Worm (Caenorhabditis elegans) whole organism, late embryonic: Measurements from ENCODE around the gene irld-56.
A peak's percentile ranks its signal among the peaks of the same experiment; 100 is the strongest.

ENCODE experiments used
- C08G9.2 ChIP-seq: sonication (generic microtip); optimal IDR thresholded peaks from 2 replicates; lab custom pipeline; 2016; ENCODE audit warnings: mild to moderate bottlenecking, missing genetic modification characterization, moderate library complexity, missing compliant biosample characterization
- C38D4.7 ChIP-seq: fragments of 200-800 bp; sonication (Bioruptor generic); optimal IDR thresholded peaks from 2 replicates; lab custom pipeline; 2018; ENCODE audit warnings: mild to moderate bottlenecking, missing genetic modification characterization, moderate library complexity, missing compliant biosample characterization
- F13H6.1 ChIP-seq: sonication (generic microtip); optimal IDR thresholded peaks from 2 replicates; lab custom pipeline; 2016; ENCODE audit warnings: missing genetic modification characterization, missing compliant biosample characterization
- K09A11.1 ChIP-seq: sonication (generic microtip); optimal IDR thresholded peaks from 2 replicates; lab custom pipeline; 2017; ENCODE audit warnings: antibody characterized with exemption, mild to moderate bottlenecking, missing genetic modification characterization, missing compliant biosample characterization; ENCODE audit not compliant: insufficient read depth
- T23F11.4 ChIP-seq: fragments of 200-800 bp; sonication (Bioruptor generic); optimal IDR thresholded peaks from 2 replicates; lab custom pipeline; 2018; ENCODE audit warnings: mild to moderate bottlenecking, missing genetic modification characterization, missing compliant biosample characterization
- ahr-1 ChIP-seq: sonication (generic microtip); optimal IDR thresholded peaks from 2 replicates; lab custom pipeline; 2016; ENCODE audit warnings: missing genetic modification characterization, missing compliant biosample characterization
- ama-1 ChIP-seq: fragments of 150-350 bp; optimal IDR thresholded peaks from 2 replicates; lab custom pipeline; 2014
- ceh-18 ChIP-seq: sonication (generic microtip); optimal IDR thresholded peaks from 2 replicates; lab custom pipeline; 2016; ENCODE audit warnings: missing genetic modification characterization, missing compliant biosample characterization
- ceh-19 ChIP-seq: fragments of 200-800 bp; sonication (Bioruptor generic); optimal IDR thresholded peaks from 2 replicates; lab custom pipeline; 2018; ENCODE audit warnings: mild to moderate bottlenecking, missing genetic modification characterization, missing compliant biosample characterization
- ceh-2 ChIP-seq: sonication (generic microtip); optimal IDR thresholded peaks from 2 replicates; lab custom pipeline; 2016; ENCODE audit warnings: missing genotype, missing genetic modification characterization, missing compliant biosample characterization
- ceh-24 ChIP-seq: sonication (generic microtip); optimal IDR thresholded peaks from 2 replicates; lab custom pipeline; 2016; ENCODE audit warnings: mild to moderate bottlenecking, missing genetic modification characterization, missing compliant biosample characterization
- ceh-30 ChIP-seq: fragments of 150-350 bp; optimal IDR thresholded peaks from 2 replicates; lab custom pipeline; 2014; ENCODE audit warnings: missing biosample characterization, missing genetic modification characterization
- ceh-45 ChIP-seq: fragments of 200-800 bp; sonication (Bioruptor generic); IDR thresholded peaks from 2 replicates; pipeline ENCODE4 v1.3.6; 2022; ENCODE audit warnings: missing genetic modification reagents, missing genetic modification characterization, missing compliant biosample characterization
- ceh-48 ChIP-seq: sonication (generic microtip); optimal IDR thresholded peaks from 2 replicates; lab custom pipeline; 2016; ENCODE audit warnings: missing genetic modification characterization, inconsistent platforms, missing compliant biosample characterization
- ceh-6 ChIP-seq: fragments of 200-800 bp; sonication (Bioruptor generic); optimal IDR thresholded peaks from 2 replicates; lab custom pipeline; 2018; ENCODE audit warnings: mild to moderate bottlenecking, missing genetic modification characterization, missing compliant biosample characterization
- ceh-9 ChIP-seq: sonication (generic microtip); optimal IDR thresholded peaks from 2 replicates; lab custom pipeline; 2016; ENCODE audit warnings: mild to moderate bottlenecking, missing genetic modification characterization, inconsistent platforms, missing compliant biosample characterization
- che-1 ChIP-seq: sonication (generic microtip); optimal IDR thresholded peaks from 2 replicates; lab custom pipeline; 2016; ENCODE audit warnings: mild to moderate bottlenecking, missing genetic modification characterization, missing compliant biosample characterization
- dmd-4 ChIP-seq: sonication (generic microtip); optimal IDR thresholded peaks from 2 replicates; lab custom pipeline; 2016; ENCODE audit warnings: borderline replicate concordance, missing genetic modification characterization, missing compliant biosample characterization
- dve-1 ChIP-seq: sonication (generic microtip); optimal IDR thresholded peaks from 2 replicates; lab custom pipeline; 2017; ENCODE audit warnings: antibody characterized with exemption, mild to moderate bottlenecking, missing genetic modification characterization, missing compliant biosample characterization
- elt-2 ChIP-seq: sonication (generic microtip); optimal IDR thresholded peaks from 2 replicates; lab custom pipeline; 2016; ENCODE audit warnings: missing genetic modification reagents, missing genetic modification characterization, missing compliant biosample characterization
- ets-4 ChIP-seq: sonication (generic microtip); optimal IDR thresholded peaks from 2 replicates; lab custom pipeline; 2016; ENCODE audit warnings: missing genetic modification characterization, missing compliant biosample characterization
- eyg-1 ChIP-seq: sonication (generic microtip); optimal IDR thresholded peaks from 2 replicates; lab custom pipeline; 2016; ENCODE audit warnings: missing genotype, missing genetic modification characterization, missing compliant biosample characterization
- fkh-10 ChIP-seq: fragments of 150-350 bp; optimal IDR thresholded peaks from 2 replicates; lab custom pipeline; 2014; ENCODE audit warnings: missing biosample characterization, missing genetic modification reagents, missing genetic modification characterization
- fkh-6 ChIP-seq: sonication (generic microtip); optimal IDR thresholded peaks from 2 replicates; lab custom pipeline; 2016; ENCODE audit warnings: missing genetic modification characterization, missing compliant biosample characterization
- gmeb-2 ChIP-seq: sonication (generic microtip); optimal IDR thresholded peaks from 2 replicates; lab custom pipeline; 2016; ENCODE audit warnings: missing genetic modification characterization, inconsistent platforms, missing compliant biosample characterization
- hlh-15 ChIP-seq: sonication (generic microtip); optimal IDR thresholded peaks from 2 replicates; lab custom pipeline; 2016; ENCODE audit warnings: missing genetic modification characterization, missing compliant biosample characterization
- hlh-30 ChIP-seq: sonication (generic microtip); optimal IDR thresholded peaks from 2 replicates; lab custom pipeline; 2017; ENCODE audit warnings: antibody characterized with exemption, missing genetic modification characterization, missing compliant biosample characterization; ENCODE audit not compliant: insufficient read depth
- hlh-8 ChIP-seq: sonication (generic microtip); optimal IDR thresholded peaks from 2 replicates; lab custom pipeline; 2016; ENCODE audit warnings: missing genotype, missing genetic modification characterization, missing compliant biosample characterization
- lim-6 ChIP-seq: sonication (generic microtip); optimal IDR thresholded peaks from 2 replicates; lab custom pipeline; 2016; ENCODE audit warnings: missing genetic modification characterization, missing compliant biosample characterization
- lin-11 ChIP-seq: fragments of 200-800 bp; sonication (Bioruptor generic); optimal IDR thresholded peaks from 2 replicates; lab custom pipeline; 2018; ENCODE audit warnings: mild to moderate bottlenecking, missing genetic modification characterization, missing compliant biosample characterization
- mec-3 ChIP-seq: sonication (generic microtip); optimal IDR thresholded peaks from 2 replicates; lab custom pipeline; 2016; ENCODE audit warnings: borderline replicate concordance, missing genetic modification characterization, missing compliant biosample characterization
- nfya-1 ChIP-seq: sonication (generic microtip); optimal IDR thresholded peaks from 2 replicates; lab custom pipeline; 2017; ENCODE audit warnings: missing genetic modification characterization, mild to moderate bottlenecking, missing compliant biosample characterization, antibody characterized with exemption, moderate library complexity
- nhr-11 ChIP-seq: fragments of 150-350 bp; optimal IDR thresholded peaks from 2 replicates; lab custom pipeline; 2014; ENCODE audit warnings: missing biosample characterization, missing genetic modification characterization
- pag-3 ChIP-seq: sonication (generic microtip); optimal IDR thresholded peaks from 2 replicates; lab custom pipeline; 2016; ENCODE audit warnings: missing compliant biosample characterization, missing genetic modification characterization, borderline replicate concordance
- pax-1 ChIP-seq: fragments of 150-350 bp; optimal IDR thresholded peaks from 2 replicates; lab custom pipeline; 2014; ENCODE audit warnings: missing biosample characterization, missing genetic modification characterization
- pha-4 ChIP-seq: fragments of 150-350 bp; optimal IDR thresholded peaks from 2 replicates; lab custom pipeline; 2018; ENCODE audit warnings: missing biosample characterization, missing genetic modification reagents, missing genetic modification characterization
- pqm-1 ChIP-seq: sonication (generic microtip); optimal IDR thresholded peaks from 2 replicates; lab custom pipeline; 2016; ENCODE audit warnings: missing genetic modification characterization, missing compliant biosample characterization
- pros-1 ChIP-seq: fragments of 150-350 bp; optimal IDR thresholded peaks from 2 replicates; lab custom pipeline; 2014; ENCODE audit warnings: missing biosample characterization, missing genetic modification reagents, missing genetic modification characterization
- rnt-1 ChIP-seq: sonication (generic microtip); optimal IDR thresholded peaks from 2 replicates; lab custom pipeline; 2016; ENCODE audit warnings: missing genetic modification characterization, missing compliant biosample characterization
- sdc-2 ChIP-seq: sonication (generic microtip); optimal IDR thresholded peaks from 2 replicates; lab custom pipeline; 2016; ENCODE audit warnings: missing genotype, missing genetic modification characterization, missing compliant biosample characterization
- sox-4 ChIP-seq: sonication (generic microtip); optimal IDR thresholded peaks from 2 replicates; lab custom pipeline; 2017; ENCODE audit warnings: mild to moderate bottlenecking, missing genetic modification characterization, inconsistent platforms, missing compliant biosample characterization
- syd-9 ChIP-seq: sonication (generic microtip); optimal IDR thresholded peaks from 2 replicates; lab custom pipeline; 2016; ENCODE audit warnings: mild to moderate bottlenecking, missing genetic modification characterization, moderate library complexity, missing compliant biosample characterization
- tbx-7 ChIP-seq: sonication (generic microtip); optimal IDR thresholded peaks from 2 replicates; lab custom pipeline; 2016; ENCODE audit warnings: missing genotype, missing genetic modification characterization, missing compliant biosample characterization
- unc-3 ChIP-seq, 2 experiments: fragments of 200-800 bp in 1 of 2; sonication (Bioruptor generic) in 1 of 2; sonication (generic microtip) in 1 of 2; conservative IDR thresholded peaks in 1 of 2; optimal IDR thresholded peaks in 1 of 2; 2 replicates each; pipeline versions ENCODE4 v1.3.6 to Lab custom; 2016 to 2022; ENCODE audit warnings: missing compliant biosample characterization in 2 of 2, missing genetic modification characterization in 2 of 2, missing genetic modification reagents in 1 of 2
- unc-42 ChIP-seq: sonication (generic microtip); optimal IDR thresholded peaks from 2 replicates; lab custom pipeline; 2016; ENCODE audit warnings: missing genotype, missing genetic modification characterization, missing compliant biosample characterization
- unc-55 ChIP-seq: sonication (generic microtip); optimal IDR thresholded peaks from 2 replicates; lab custom pipeline; 2017; ENCODE audit warnings: missing biosample characterization, missing genetic modification reagents, missing genetic modification characterization
- zip-5 ChIP-seq: sonication (generic microtip); optimal IDR thresholded peaks from 2 replicates; lab custom pipeline; 2016; ENCODE audit warnings: missing genetic modification characterization, missing compliant biosample characterization
- ztf-16 ChIP-seq: sonication (generic microtip); optimal IDR thresholded peaks from 2 replicates; lab custom pipeline; 2017; ENCODE audit warnings: missing genetic modification characterization, missing compliant biosample characterization

Gene irld-56

DNA sequence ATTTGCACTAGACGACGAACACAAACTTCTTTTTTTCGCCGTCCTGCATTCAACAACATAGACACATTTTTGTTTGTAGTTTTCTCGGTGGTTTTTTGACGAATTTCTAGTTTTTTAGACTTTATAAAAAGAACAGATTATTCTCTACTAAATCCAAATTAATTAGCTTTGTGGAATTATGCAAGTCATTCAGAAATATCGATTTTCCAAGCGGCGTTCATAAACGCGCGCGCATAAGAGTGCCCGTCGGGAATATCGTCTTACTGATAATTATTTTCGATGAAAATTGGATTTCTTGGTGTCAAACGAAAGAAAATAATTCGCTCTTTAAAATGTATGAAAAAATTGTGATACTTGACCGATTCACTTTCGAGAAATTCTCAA is 14.8 kb upstream of the irld-56 start:
- peak; percentile 46 for TF ChIP-seq ceh-48 (tag; lab: Kevin White, UChicago)
- no peak for TF ChIP-seq ceh-6

DNA sequence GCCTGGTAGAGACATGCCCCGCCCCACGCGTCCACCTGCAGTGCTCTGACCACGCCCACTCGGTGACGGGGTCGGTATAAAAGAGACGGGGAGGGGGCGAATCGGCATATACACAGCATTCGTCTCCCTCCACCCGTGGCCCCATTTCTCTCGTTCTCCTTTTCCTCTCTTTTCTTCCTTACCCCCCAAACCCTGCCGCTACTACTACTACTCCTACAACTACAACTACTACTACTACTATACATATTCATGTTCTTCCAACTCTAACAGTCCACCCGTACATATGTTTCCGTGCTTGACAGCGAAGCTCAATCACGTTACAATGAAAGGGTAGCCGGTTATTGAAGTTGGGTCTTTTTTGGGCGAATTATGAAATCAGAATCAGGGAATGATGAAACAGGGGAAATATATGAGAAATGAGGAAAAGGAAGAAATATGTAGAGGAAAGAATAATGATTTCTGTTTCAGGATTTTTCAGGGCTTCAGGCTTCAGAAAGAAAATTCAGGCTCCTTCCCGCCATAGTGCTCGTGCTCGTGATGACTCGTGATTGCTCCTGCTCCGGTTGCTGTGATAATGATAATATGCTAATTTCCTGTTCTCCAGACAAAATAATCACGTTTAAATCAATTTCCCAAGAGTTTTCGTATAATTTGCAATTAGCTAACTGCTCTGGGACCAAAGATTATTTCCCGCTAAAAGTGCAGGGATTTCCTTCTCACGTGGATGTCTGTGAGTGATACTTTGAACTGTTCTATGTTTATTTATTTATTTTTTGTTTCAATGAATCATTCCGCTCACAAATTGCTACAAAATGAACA is 14.2 kb upstream of the irld-56 start:
- peak; percentile 93 for TF ChIP-seq ceh-19 (GFP tag; lab: Kevin White, UChicago)
- peak; percentile 86 for TF ChIP-seq K09A11.1 (tag; lab: Kevin White, UChicago)
- TF ChIP-seq C08G9.2: peak; percentile 81
- TF ChIP-seq pax-1 (tag; lab: Kevin White, UChicago): peak; percentile 88
- TF ChIP-seq unc-42: peak; percentile 36
- TF ChIP-seq ceh-48 (tag; lab: Kevin White, UChicago): peak; percentile 59
- TF ChIP-seq lim-6: peak; percentile 74
- peak; percentile 83 for TF ChIP-seq hlh-8 (tag; lab: Kevin White, UChicago)
- TF ChIP-seq pros-1 (tag; lab: Kevin White, UChicago): peak; percentile 45
- TF ChIP-seq hlh-15: peak; percentile 74
- no peak for TF ChIP-seq mec-3 (tag; lab: Kevin White, UChicago)
- peak; percentile 97 for TF ChIP-seq nfya-1
- peak; percentile 92 for TF ChIP-seq eyg-1 (tag; lab: Kevin White, UChicago)
- TF ChIP-seq ceh-24 (tag; lab: Kevin White, UChicago): peak; percentile 87
- peak; percentile 90 for TF ChIP-seq che-1 (tag; lab: Kevin White, UChicago)
- TF ChIP-seq ceh-9 (tag; lab: Kevin White, UChicago): peak; percentile 57
- TF ChIP-seq ceh-18: peak; percentile 83
- peak; percentile 84 for TF ChIP-seq unc-3 (GFP tag; conservative IDR thresholded peaks at IDR 0.05; lab: Robert Waterston, UW)
- peak; percentile 70 for TF ChIP-seq unc-3 (tag; optimal IDR thresholded peaks at IDR 0.05; lab: Kevin White, UChicago)
- TF ChIP-seq dmd-4 (tag; lab: Kevin White, UChicago): peak; percentile 77
- peak; percentile 70 for TF ChIP-seq pag-3 (tag; lab: Kevin White, UChicago)
- no peak for TF ChIP-seq pha-4
- TF ChIP-seq pqm-1 (tag; lab: Kevin White, UChicago): peak; percentile 59
- peak; percentile 76 for TF ChIP-seq hlh-30
- TF ChIP-seq tbx-7: peak; percentile 80
- TF ChIP-seq ceh-30: peak; percentile 69
- peak; percentile 89 for TF ChIP-seq lin-11 (tag; lab: Kevin White, UChicago)
- peak; percentile 95 for TF ChIP-seq syd-9 (tag; lab: Kevin White, UChicago)
- TF ChIP-seq rnt-1 (tag; lab: Kevin White, UChicago): peak; percentile 81
- TF ChIP-seq nhr-11 (tag; lab: Kevin White, UChicago): peak; percentile 12
- peak; percentile 95 for TF ChIP-seq elt-2 (tag; lab: Kevin White, UChicago)
- peak; percentile 81 for TF ChIP-seq ztf-16 (tag; lab: Kevin White, UChicago)
- TF ChIP-seq ama-1 (lab: Kevin White, UChicago): peak; percentile 100
- peak; percentile 95 for TF ChIP-seq T23F11.4 (GFP tag; lab: Kevin White, UChicago)
- peak; percentile 95 for TF ChIP-seq C38D4.7
- TF ChIP-seq fkh-6: peak; percentile 91
- peak; percentile 75 for TF ChIP-seq dve-1 (tag; lab: Kevin White, UChicago)
- TF ChIP-seq ceh-45 (GFP tag; lab: Robert Waterston, UW): peak; percentile 65; the same call in 1 of the 2 replicates
- peak; percentile 89 for TF ChIP-seq sdc-2 (tag; lab: Kevin White, UChicago)
- TF ChIP-seq sox-4 (tag; lab: Kevin White, UChicago): peak; percentile 93
- TF ChIP-seq ets-4 (tag; lab: Kevin White, UChicago): no peak
- peak; percentile 60 for TF ChIP-seq ahr-1 (tag; lab: Kevin White, UChicago)
- peak; percentile 29 for TF ChIP-seq unc-55 (GFP tag; lab: Kevin White, UChicago)
- peak; percentile 95 for TF ChIP-seq gmeb-2 (tag; lab: Kevin White, UChicago)
- peak; percentile 70 for TF ChIP-seq zip-5 (tag; lab: Kevin White, UChicago)
- TF ChIP-seq fkh-10 (GFP tag; lab: Kevin White, UChicago): peak; percentile 38
- peak; percentile 40 for TF ChIP-seq F13H6.1 (tag; lab: Kevin White, UChicago)
- peak; percentile 68 for TF ChIP-seq ceh-2 (tag; lab: Kevin White, UChicago)
